Worm (Caenorhabditis elegans) whole organism, L1 larva: ENCODE results near the gene pqn-67.

Experiments used
- blmp-1 ChIP-seq: fragments of 150-350 bp; optimal IDR thresholded peaks from 2 replicates; lab custom pipeline; 2014; ENCODE audit warnings: missing biosample characterization, missing genetic modification characterization
- lin-39 ChIP-seq: fragments of 150-350 bp; optimal IDR thresholded peaks from 2 replicates; lab custom pipeline; 2014; ENCODE audit warnings: missing biosample characterization, missing genetic modification reagents, missing genetic modification characterization
- nhr-77 ChIP-seq: fragments of 150-350 bp; optimal IDR thresholded peaks from 2 replicates; lab custom pipeline; 2014; ENCODE audit warnings: missing biosample characterization, missing genetic modification characterization
- nhr-85 ChIP-seq: sonication (generic microtip); peaks from one replicate; lab custom pipeline; 2016; ENCODE audit warnings: missing genetic modification characterization, inconsistent platforms, missing compliant biosample characterization
- snpc-4 ChIP-seq: fragments of 150-350 bp; optimal IDR thresholded peaks from 2 replicates; lab custom pipeline; 2014; ENCODE audit warnings: missing biosample characterization, missing genetic modification characterization
- zip-4 ChIP-seq: fragments of 200-800 bp; sonication (Bioruptor generic); optimal IDR thresholded peaks from 2 replicates; lab custom pipeline; 2018; ENCODE audit warnings: mild to moderate bottlenecking, missing genetic modification characterization, moderate library complexity, missing compliant biosample characterization

ce11 chrV:12906732-12907131, 17.5 kb upstream of the pqn-67 start, which contains the start of gene ttr-29:
- TF ChIP-seq lin-39 (no peak), snpc-4 (tag; lab: Kevin White, UChicago) (no peak), zip-4 (no peak), nhr-85 (no peak), blmp-1 (tag; lab: Kevin White, UChicago) (no peak), nhr-77 (tag; lab: Kevin White, UChicago) (no peak)
